Fruit fly (Drosophila melanogaster) whole organism, embryonic: ENCODE measurements around the gene Pex3.

Experiments
- CG10274 ChIP-seq: fragments of 200-800 bp; sonication (Bioruptor generic); optimal IDR thresholded peaks from 3 replicates; lab custom pipeline; 2017; ENCODE audit warnings: missing biosample characterization, mild to moderate bottlenecking, missing genetic modification characterization
- CG7987 ChIP-seq: fragments of 200-800 bp; sonication (Bioruptor generic); optimal IDR thresholded peaks from 2 replicates; lab custom pipeline; 2018; ENCODE audit warnings: missing biosample characterization, mild to moderate bottlenecking, missing genetic modification characterization, moderate library complexity
- CG8478 ChIP-seq: fragments of >200 bp; optimal IDR thresholded peaks from 2 replicates; lab custom pipeline; 2018
- E2f2 ChIP-seq: fragments of 200-800 bp; sonication (Bioruptor generic); IDR thresholded peaks from 2 replicates; pipeline ENCODE4 v1.3.6; 2022; ENCODE audit warnings: missing biosample characterization, missing genetic modification characterization
- Fer2 ChIP-seq: fragments of 200-800 bp; sonication (Bioruptor generic); optimal IDR thresholded peaks from 2 replicates; lab custom pipeline; 2018; ENCODE audit warnings: missing biosample characterization, mild to moderate bottlenecking, missing genetic modification characterization, moderate library complexity
- Max ChIP-seq: fragments of 200-800 bp; sonication (Bioruptor generic); optimal IDR thresholded peaks from 2 replicates; lab custom pipeline; 2016; ENCODE audit warnings: missing biosample characterization, mild to moderate bottlenecking, missing genetic modification characterization
- NC2β ChIP-seq: fragments of 200-800 bp; sonication (Bioruptor generic); optimal IDR thresholded peaks from 2 replicates; lab custom pipeline; 2016; ENCODE audit warnings: missing biosample characterization, missing genetic modification characterization
- Sin3A ChIP-seq: fragments of >200 bp; optimal IDR thresholded peaks from 2 replicates; lab custom pipeline; 2018
- croc ChIP-seq: fragments of 200-800 bp; sonication (Bioruptor generic); conservative IDR thresholded peaks from 3 replicates; pipeline ENCODE4 v1.3.6; 2022; ENCODE audit warnings: missing biosample characterization, missing genetic modification characterization
- ftz-f1 ChIP-seq: fragments of 200-800 bp; sonication (Bioruptor generic); optimal IDR thresholded peaks from 2 replicates; lab custom pipeline; 2016; ENCODE audit warnings: missing biosample characterization, missing genetic modification characterization
- gfzf ChIP-seq: fragments of 200-800 bp; sonication (Bioruptor generic); optimal IDR thresholded peaks from 2 replicates; lab custom pipeline; 2016; ENCODE audit warnings: missing biosample characterization, mild to moderate bottlenecking, missing genetic modification characterization, moderate library complexity
- hbn ChIP-seq: fragments of 200-800 bp; sonication (Bioruptor generic); IDR thresholded peaks from 2 replicates; pipeline ENCODE4 v1.3.6; 2022; ENCODE audit warnings: missing biosample characterization, missing genetic modification characterization; ENCODE audit not compliant: partially characterized antibody

DNA sequence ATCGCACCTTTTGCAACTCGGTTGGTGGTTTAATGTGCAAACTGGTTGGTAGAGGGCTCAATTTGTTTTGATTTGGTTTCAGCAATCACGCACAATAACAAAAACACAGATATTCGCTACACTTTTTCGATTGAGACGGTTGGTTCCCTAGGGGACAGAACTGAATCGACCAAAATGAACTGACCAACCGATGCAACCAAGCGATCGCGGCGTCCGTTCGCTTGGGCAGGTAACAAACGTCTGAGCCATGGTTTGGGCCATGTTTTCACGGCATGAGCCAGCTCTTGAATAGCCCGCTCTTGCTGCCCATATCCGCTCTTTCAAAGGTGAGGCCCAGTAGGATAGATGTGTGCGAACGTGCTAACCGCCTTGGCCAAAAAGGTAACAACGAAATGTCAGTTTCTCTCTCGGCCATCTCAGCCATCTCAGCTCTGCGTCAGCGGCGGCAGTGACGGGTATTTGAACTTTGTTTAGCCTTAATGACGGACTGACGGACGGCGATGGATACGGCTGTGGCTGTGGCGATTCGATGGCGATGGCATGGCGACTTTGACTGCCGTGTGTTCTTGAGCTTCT lies 19.0 kb upstream of the Pex3 start, which contains the start of gene CG16959:
- TF ChIP-seq Sin3A (no peak), croc (GFP tag; lab: Robert Waterston, UW) (no peak), Fer2 (no peak), NC2β (GFP tag; lab: Kevin White, UChicago) (no peak), gfzf (GFP tag; lab: Kevin White, UChicago) (no peak), E2f2 (GFP tag; lab: Robert Waterston, UW) (no peak), Max (GFP tag; lab: Kevin White, UChicago) (no peak), CG10274 (peak; percentile 14), CG7987 (GFP tag; lab: Kevin White, UChicago) (no peak), hbn (GFP tag; lab: Robert Waterston, UW) (no peak), CG8478 (lab: Kevin White, UChicago) (no peak), ftz-f1 (GFP tag; lab: Kevin White, UChicago) (no peak)
